Worm (Caenorhabditis elegans) whole organism, L3 larva: Measurements from ENCODE around the gene T07A9.15.

Experiments
- R02D3.7 ChIP-seq: fragments of 150-350 bp; optimal IDR thresholded peaks from 2 replicates; lab custom pipeline; 2014; ENCODE audit warnings: missing biosample characterization, missing genetic modification characterization
- aly-2 ChIP-seq: fragments of 150-350 bp; optimal IDR thresholded peaks from 2 replicates; lab custom pipeline; 2014; ENCODE audit warnings: missing biosample characterization, missing genetic modification characterization
- ceh-16 ChIP-seq: sonication (generic microtip); optimal IDR thresholded peaks from 2 replicates; lab custom pipeline; 2017; ENCODE audit warnings: missing biosample characterization, missing genetic modification characterization
- ceh-28 ChIP-seq: fragments of 150-350 bp; optimal IDR thresholded peaks from 2 replicates; lab custom pipeline; 2014; ENCODE audit warnings: missing biosample characterization, missing genetic modification reagents, missing genetic modification characterization
- ceh-82 ChIP-seq: fragments of 150-350 bp; optimal IDR thresholded peaks from 2 replicates; lab custom pipeline; 2014; ENCODE audit warnings: missing biosample characterization, missing genetic modification characterization
- ceh-9 ChIP-seq: sonication (generic microtip); optimal IDR thresholded peaks from 2 replicates; lab custom pipeline; 2018; ENCODE audit warnings: missing biosample characterization, missing genetic modification characterization
- daf-12 ChIP-seq: fragments of 150-350 bp; optimal IDR thresholded peaks from 2 replicates; lab custom pipeline; 2014; ENCODE audit warnings: missing biosample characterization, missing genetic modification reagents, missing genetic modification characterization
- egl-27 ChIP-seq: sonication (generic microtip); optimal IDR thresholded peaks from 4 replicates; lab custom pipeline; 2017; ENCODE audit warnings: missing biosample characterization, missing genetic modification reagents, missing genetic modification characterization
- egl-5 ChIP-seq: fragments of 150-350 bp; optimal IDR thresholded peaks from 2 replicates; lab custom pipeline; 2017; ENCODE audit warnings: missing biosample characterization, missing genetic modification reagents, missing genetic modification characterization, inconsistent platforms
- elt-1 ChIP-seq: fragments of 150-350 bp; optimal IDR thresholded peaks from 2 replicates; lab custom pipeline; 2014; ENCODE audit warnings: missing biosample characterization, missing genetic modification characterization
- elt-2 ChIP-seq: sonication (generic microtip); optimal IDR thresholded peaks from 2 replicates; lab custom pipeline; 2016; ENCODE audit warnings: missing genetic modification reagents, mild to moderate bottlenecking, missing genetic modification characterization, missing compliant biosample characterization
- elt-3 ChIP-seq, 3 experiments: fragments of 150-350 bp in 1 of 3; sonication (generic microtip) in 2 of 3; optimal IDR thresholded peaks; 2 replicates in 2 of 3; 4 replicates in 1 of 3; lab custom pipeline; 2014 to 2017; ENCODE audit warnings: missing biosample characterization in 3 of 3, missing genetic modification characterization in 3 of 3
- fkh-10 ChIP-seq: sonication (generic microtip); optimal IDR thresholded peaks from 2 replicates; lab custom pipeline; 2017; ENCODE audit warnings: missing biosample characterization, missing genetic modification reagents, missing genetic modification characterization
- hmg-11 ChIP-seq: sonication (generic microtip); optimal IDR thresholded peaks from 2 replicates; lab custom pipeline; 2016; ENCODE audit warnings: missing genetic modification characterization, missing compliant biosample characterization
- jun-1 ChIP-seq: fragments of 150-350 bp; optimal IDR thresholded peaks from 2 replicates; lab custom pipeline; 2014; ENCODE audit warnings: missing biosample characterization, missing genetic modification reagents, missing genetic modification characterization
- lin-15B ChIP-seq: fragments of 150-350 bp; optimal IDR thresholded peaks from 2 replicates; lab custom pipeline; 2014; ENCODE audit warnings: missing biosample characterization, missing genetic modification characterization
- lin-39 ChIP-seq: fragments of 150-350 bp; optimal IDR thresholded peaks from 2 replicates; lab custom pipeline; 2018; ENCODE audit warnings: missing biosample characterization, missing genetic modification reagents, missing genetic modification characterization
- lsy-12 ChIP-seq: sonication (generic microtip); optimal IDR thresholded peaks from 2 replicates; lab custom pipeline; 2016; ENCODE audit warnings: mild to moderate bottlenecking, missing genetic modification characterization, missing compliant biosample characterization
- mml-1 ChIP-seq: fragments of 150-350 bp; sonication (generic microtip); optimal IDR thresholded peaks from 3 replicates; lab custom pipeline; 2014; ENCODE audit warnings: missing biosample characterization, missing genetic modification characterization
- nfya-1 ChIP-seq: sonication (generic microtip); optimal IDR thresholded peaks from 2 replicates; lab custom pipeline; 2017; ENCODE audit warnings: missing genetic modification characterization, mild to moderate bottlenecking, missing compliant biosample characterization, antibody characterized with exemption, moderate library complexity; ENCODE audit not compliant: insufficient read depth
- nhr-11 ChIP-seq: fragments of 150-350 bp; optimal IDR thresholded peaks from 2 replicates; lab custom pipeline; 2014; ENCODE audit warnings: missing biosample characterization, missing genetic modification characterization
- nhr-12 ChIP-seq: fragments of 150-350 bp; optimal IDR thresholded peaks from 2 replicates; lab custom pipeline; 2014; ENCODE audit warnings: missing biosample characterization, missing genetic modification characterization
- nhr-23 ChIP-seq: fragments of 150-350 bp; optimal IDR thresholded peaks from 2 replicates; lab custom pipeline; 2014; ENCODE audit warnings: missing biosample characterization, missing genetic modification reagents, missing genetic modification characterization
- nhr-25 ChIP-seq: sonication (generic microtip); optimal IDR thresholded peaks from 2 replicates; lab custom pipeline; 2017; ENCODE audit warnings: missing biosample characterization, missing genetic modification characterization
- nhr-43 ChIP-seq: sonication (generic microtip); optimal IDR thresholded peaks from 2 replicates; lab custom pipeline; 2016; ENCODE audit warnings: mild to moderate bottlenecking, missing genetic modification characterization, missing compliant biosample characterization; ENCODE audit not compliant: poor library complexity, severe bottlenecking
- nhr-67 ChIP-seq: fragments of 150-350 bp; optimal IDR thresholded peaks from 2 replicates; lab custom pipeline; 2014; ENCODE audit warnings: missing biosample characterization, missing genetic modification characterization
- nhr-76 ChIP-seq: fragments of 150-350 bp; sonication (generic microtip); optimal IDR thresholded peaks from 5 replicates; lab custom pipeline; 2014; ENCODE audit warnings: missing biosample characterization, missing genetic modification characterization
- nhr-77 ChIP-seq: fragments of 150-350 bp; optimal IDR thresholded peaks from 2 replicates; lab custom pipeline; 2014; ENCODE audit warnings: missing biosample characterization, missing genetic modification characterization
- pha-4 ChIP-seq: fragments of 150-350 bp; optimal IDR thresholded peaks from 2 replicates; lab custom pipeline; 2014; ENCODE audit warnings: missing biosample characterization, missing genetic modification reagents, missing genetic modification characterization
- pqm-1 ChIP-seq: fragments of 150-350 bp; optimal IDR thresholded peaks from 2 replicates; lab custom pipeline; 2017; ENCODE audit warnings: missing biosample characterization, missing genetic modification characterization, inconsistent platforms
- skn-1 ChIP-seq: fragments of 150-350 bp; optimal IDR thresholded peaks from 2 replicates; lab custom pipeline; 2014; ENCODE audit warnings: missing biosample characterization, missing genetic modification characterization
- snpc-4 ChIP-seq: fragments of 150-350 bp; optimal IDR thresholded peaks from 2 replicates; lab custom pipeline; 2014; ENCODE audit warnings: missing biosample characterization, missing genetic modification characterization
- tbx-2 ChIP-seq: sonication (generic microtip); optimal IDR thresholded peaks from 2 replicates; lab custom pipeline; 2016; ENCODE audit warnings: mild to moderate bottlenecking, missing genetic modification characterization, missing compliant biosample characterization
- unc-62 ChIP-seq: fragments of 150-350 bp; sonication (generic microtip); optimal IDR thresholded peaks from 4 replicates; lab custom pipeline; 2014; ENCODE audit warnings: missing biosample characterization, missing genetic modification reagents, missing genetic modification characterization
- zag-1 ChIP-seq: fragments of 150-350 bp; optimal IDR thresholded peaks from 2 replicates; lab custom pipeline; 2014; ENCODE audit warnings: missing biosample characterization, missing genetic modification characterization
- ztf-4 ChIP-seq: fragments of 150-350 bp; optimal IDR thresholded peaks from 2 replicates; lab custom pipeline; 2014; ENCODE audit warnings: missing biosample characterization, missing genetic modification characterization

Gene T07A9.15

DNA sequence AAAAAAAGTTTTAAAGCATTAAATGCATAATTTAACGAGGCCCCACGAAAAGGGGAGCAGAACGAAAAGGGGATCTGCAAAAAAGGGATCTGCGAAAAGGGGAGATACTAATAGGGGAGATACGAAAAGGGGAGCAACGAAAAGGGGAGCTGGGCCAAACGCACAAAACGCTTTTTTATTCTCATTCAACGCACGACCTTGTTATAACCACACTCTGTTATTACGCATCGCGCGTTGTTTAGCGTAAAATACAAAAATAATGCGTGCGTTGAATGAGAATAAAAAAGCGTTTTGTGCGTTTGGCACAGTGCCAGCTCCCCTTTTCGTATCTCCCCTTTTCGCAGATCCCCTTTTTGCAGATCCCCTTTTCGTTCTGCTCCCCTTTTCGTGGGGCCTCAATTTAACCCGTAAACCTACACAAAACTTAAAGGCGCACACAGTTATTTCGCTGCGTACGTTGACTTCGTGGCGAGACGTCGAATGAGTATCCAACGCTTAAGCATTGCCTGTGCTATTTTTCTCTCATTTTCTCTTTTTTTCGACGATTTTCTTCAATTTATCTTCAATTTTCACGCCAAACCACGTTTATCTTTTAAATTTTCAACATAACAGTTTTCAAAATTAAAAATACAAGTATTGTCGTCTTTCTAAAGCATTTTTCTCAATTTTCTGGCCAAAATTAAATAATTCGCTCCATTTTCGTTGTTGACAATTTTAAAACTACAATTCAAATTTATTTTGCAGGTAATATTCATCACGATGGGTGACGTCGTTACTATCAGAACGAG is 8.0 kb downstream of the T07A9.15 start, which contains the start of gene rps-24:
rps-24 (plus strand) TSS at position 738 of the 788 bp plus-strand sequence.
- TF ChIP-seq nhr-77 (tag; lab: Kevin White, UChicago) (peak; percentile 58), pqm-1 (tag; lab: Kevin White, UChicago) (peak; percentile 29), elt-1 (tag; lab: Kevin White, UChicago) (peak; percentile 9), ceh-82 (peak; percentile 57), nhr-23 (tag; lab: Kevin White, UChicago) (peak; percentile 94), ceh-16 (peak; percentile 41), lin-15B (peak; percentile 90), lin-39 (tag; lab: Kevin White, UChicago) (peak; percentile 93), elt-3 (tag; optimal IDR thresholded peaks at IDR 0.05; lab: Kevin White, UChicago) (peak in 1 of 3 experiments; percentile 2), egl-27 (peak; percentile 32), egl-5 (peak; percentile 76), nhr-11 (tag; lab: Kevin White, UChicago) (peak; percentile 33), R02D3.7 (tag; lab: Kevin White, UChicago) (peak; percentile 98), nhr-25 (tag; lab: Kevin White, UChicago) (peak; percentile 95), jun-1 (tag; lab: Kevin White, UChicago) (peak; percentile 78), fkh-10 (GFP tag; lab: Kevin White, UChicago) (peak; percentile 61), snpc-4 (tag; lab: Kevin White, UChicago) (peak; percentile 71), lsy-12 (peak; percentile 89), nfya-1 (tag; lab: Kevin White, UChicago) (peak; percentile 90), skn-1 (tag; lab: Kevin White, UChicago) (peak; percentile 66), nhr-43 (tag; lab: Kevin White, UChicago) (peak; percentile 82), hmg-11 (peak; percentile 78), ceh-28 (peak; percentile 63), elt-2 (tag; lab: Kevin White, UChicago) (peak; percentile 68), pha-4 (tag; lab: Kevin White, UChicago) (peak; percentile 94), tbx-2 (peak; percentile 70)
- TF ChIP-seq, all 47 proteins: peak for 26; not testable (repeated sequence) for 21

DNA sequence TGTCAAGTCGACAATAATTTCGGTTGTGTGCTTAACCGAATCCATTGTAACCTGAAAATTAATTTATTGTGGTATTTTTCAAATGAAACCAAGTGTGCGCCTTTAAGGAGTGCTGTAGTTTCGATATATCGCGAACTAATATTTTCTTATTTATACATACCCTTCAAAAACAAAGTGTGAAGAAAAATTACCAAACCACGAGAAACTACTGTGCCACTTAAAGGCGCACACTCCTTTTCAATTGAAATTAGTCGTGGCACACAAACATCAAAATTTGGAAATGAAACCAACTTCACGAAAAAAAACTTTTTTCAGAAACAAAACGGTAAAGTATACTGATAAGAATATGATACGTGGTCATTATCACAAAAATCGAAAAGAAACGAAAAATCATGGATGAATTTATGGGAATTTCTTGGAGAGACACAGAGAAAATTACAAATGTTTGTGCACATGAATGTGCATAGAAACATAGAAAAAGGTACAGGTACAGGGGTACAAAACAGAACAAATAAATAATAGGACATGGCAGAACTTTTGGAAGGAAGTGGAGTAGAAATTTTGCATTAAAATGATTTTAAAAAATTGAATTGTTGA is 10.1 kb downstream of the T07A9.15 start, which contains the start of gene spl-1:
spl-1 (minus strand) TSS at position 51 of the 597 bp plus-strand sequence.
- no peak for TF ChIP-seq zag-1
- peak; percentile 79 for TF ChIP-seq elt-2 (tag; lab: Kevin White, UChicago)
- peak; percentile 85 for TF ChIP-seq pqm-1 (tag; lab: Kevin White, UChicago)
- peak; percentile 65 for TF ChIP-seq pha-4 (tag; lab: Kevin White, UChicago)

DNA sequence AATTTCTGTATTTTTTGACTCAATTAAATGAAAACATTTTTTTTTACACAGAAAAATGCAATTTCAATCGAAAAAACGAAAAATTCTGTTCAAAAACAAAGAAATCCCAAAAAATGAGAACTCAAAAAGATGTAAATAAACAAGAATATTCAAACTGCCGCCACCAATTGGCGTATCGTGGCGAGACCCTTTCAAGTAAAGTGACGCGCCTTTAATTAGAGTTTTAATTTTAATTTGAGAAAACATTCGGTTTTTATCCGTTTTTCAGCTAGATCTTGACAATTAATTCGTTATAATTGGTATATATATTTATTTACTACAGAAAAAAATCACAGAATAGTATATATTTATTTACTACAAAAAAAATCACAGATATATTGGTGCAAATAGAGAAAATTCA is 13.7 kb downstream of the T07A9.15 start:
- TF ChIP-seq jun-1 (tag; lab: Kevin White, UChicago), result no peak
- no peak for TF ChIP-seq snpc-4 (tag; lab: Kevin White, UChicago)
- TF ChIP-seq egl-5, result no peak
- no peak for TF ChIP-seq nhr-77 (tag; lab: Kevin White, UChicago)
- TF ChIP-seq tbx-2, result no peak
- TF ChIP-seq hmg-11, result no peak
- TF ChIP-seq ceh-82, result no peak
- no peak for TF ChIP-seq nhr-11 (tag; lab: Kevin White, UChicago)
- TF ChIP-seq ceh-16, result no peak
- no peak for TF ChIP-seq nhr-67 (tag; lab: Kevin White, UChicago)
- TF ChIP-seq lin-39 (tag; lab: Kevin White, UChicago), result no peak
- no peak for TF ChIP-seq aly-2 (tag; lab: Kevin White, UChicago)
- no peak for TF ChIP-seq ztf-4 (tag; lab: Kevin White, UChicago)
- no peak for TF ChIP-seq daf-12 (tag; lab: Kevin White, UChicago)
- no peak for TF ChIP-seq elt-2 (tag; lab: Kevin White, UChicago)
- TF ChIP-seq, all 47 proteins: peak for 0

DNA sequence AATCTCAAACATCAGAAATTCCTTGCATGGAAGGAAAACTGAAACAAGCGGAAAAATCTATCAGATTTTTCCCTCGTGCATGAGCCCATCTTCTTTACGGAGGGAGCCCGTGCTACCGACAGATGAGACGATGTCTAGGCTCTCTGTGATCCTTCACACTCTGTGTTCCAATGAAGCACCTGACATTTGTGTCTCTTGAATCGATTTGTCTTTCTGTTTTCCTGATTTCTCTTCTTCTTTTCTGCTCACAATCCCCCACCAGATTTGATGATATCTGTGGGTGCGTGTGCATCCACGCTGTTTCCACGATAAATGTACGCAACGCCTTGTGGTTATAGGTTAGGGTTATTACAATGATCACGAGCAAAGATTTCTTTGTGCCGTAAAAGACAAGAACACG is 14.5 kb downstream of the T07A9.15 start:
- TF ChIP-seq ceh-82 (no peak), elt-1 (tag; lab: Kevin White, UChicago) (no peak), nhr-67 (tag; lab: Kevin White, UChicago) (no peak), elt-2 (tag; lab: Kevin White, UChicago) (no peak), nhr-12 (tag; lab: Kevin White, UChicago) (no peak), ceh-9 (tag; lab: Kevin White, UChicago) (no peak), nhr-43 (tag; lab: Kevin White, UChicago) (no peak), nhr-23 (tag; lab: Kevin White, UChicago) (no peak), lsy-12 (no peak), nhr-76 (tag; lab: Kevin White, UChicago) (no peak), hmg-11 (no peak), unc-62 (no peak), ztf-4 (tag; lab: Kevin White, UChicago) (no peak), tbx-2 (no peak), elt-3 (tag; optimal IDR thresholded peaks at IDR 0.05; lab: Kevin White, UChicago) (no peak), mml-1 (no peak), R02D3.7 (tag; lab: Kevin White, UChicago) (no peak)
